Worm (Caenorhabditis elegans) whole organism, young adult: ENCODE measurements around the gene M03F8.1.

ENCODE experiments used
- B0019.2 ChIP-seq: fragments of 200-800 bp; sonication (Bioruptor generic); conservative IDR thresholded peaks from 2 replicates; pipeline ENCODE4 v1.3.6; 2022; ENCODE audit warnings: missing genetic modification reagents, missing genetic modification characterization, missing compliant biosample characterization
- B0261.1 ChIP-seq: sonication (generic microtip); optimal IDR thresholded peaks from 2 replicates; lab custom pipeline; 2016; ENCODE audit warnings: mild to moderate bottlenecking, missing genetic modification characterization, moderate library complexity, missing compliant biosample characterization
- F22D6.2 ChIP-seq: sonication (generic microtip); optimal IDR thresholded peaks from 2 replicates; lab custom pipeline; 2016; ENCODE audit warnings: mild to moderate bottlenecking, missing genetic modification characterization, missing compliant biosample characterization
- F23B12.7 ChIP-seq: sonication (generic microtip); optimal IDR thresholded peaks from 2 replicates; lab custom pipeline; 2017; ENCODE audit warnings: missing genetic modification characterization, mild to moderate bottlenecking, missing compliant biosample characterization, antibody characterized with exemption, moderate library complexity; ENCODE audit not compliant: insufficient read depth
- F49E8.2 ChIP-seq: sonication (generic microtip); optimal IDR thresholded peaks from 3 replicates; lab custom pipeline; 2017; ENCODE audit warnings: missing genetic modification characterization, mild to moderate bottlenecking, missing compliant biosample characterization, antibody characterized with exemption, moderate library complexity; ENCODE audit not compliant: insufficient read depth
- F52B5.7 ChIP-seq: sonication (generic microtip); optimal IDR thresholded peaks from 2 replicates; lab custom pipeline; 2016; ENCODE audit warnings: mild to moderate bottlenecking, missing genetic modification characterization, missing compliant biosample characterization
- F57C9.4 ChIP-seq: sonication (generic microtip); optimal IDR thresholded peaks from 2 replicates; lab custom pipeline; 2017; ENCODE audit warnings: mild to moderate bottlenecking, missing genetic modification characterization, missing compliant biosample characterization
- T26A5.8 ChIP-seq: sonication (generic microtip); optimal IDR thresholded peaks from 2 replicates; lab custom pipeline; 2016; ENCODE audit warnings: missing genetic modification characterization, missing compliant biosample characterization
- Y56A3A.18 ChIP-seq: fragments of 200-800 bp; sonication (Bioruptor generic); IDR thresholded peaks from 2 replicates; pipeline ENCODE4 v1.3.6; 2022; ENCODE audit warnings: missing genetic modification reagents, missing genetic modification characterization, missing compliant biosample characterization
- ZK185.1 ChIP-seq: sonication (generic microtip); optimal IDR thresholded peaks from 2 replicates; lab custom pipeline; 2016; ENCODE audit warnings: mild to moderate bottlenecking, missing genetic modification characterization, missing compliant biosample characterization; ENCODE audit not compliant: poor library complexity, severe bottlenecking
- aptf-3 ChIP-seq: fragments of 200-800 bp; sonication (Bioruptor generic); IDR thresholded peaks from 2 replicates; pipeline ENCODE4 v1.3.6; 2022; ENCODE audit warnings: missing genetic modification characterization, missing compliant biosample characterization
- attf-5 ChIP-seq: fragments of 200-800 bp; sonication (Bioruptor generic); optimal IDR thresholded peaks from 2 replicates; lab custom pipeline; 2018; ENCODE audit warnings: mild to moderate bottlenecking, missing genetic modification characterization, missing compliant biosample characterization
- attf-6 ChIP-seq: fragments of 200-800 bp; sonication (Bioruptor generic); IDR thresholded peaks from 2 replicates; pipeline ENCODE4 v1.3.6; 2022; ENCODE audit warnings: missing genetic modification reagents, missing genetic modification characterization, missing compliant biosample characterization
- cebp-1 ChIP-seq, 2 experiments: fragments of 200-800 bp in 1 of 2; sonication (Bioruptor generic) in 1 of 2; sonication (generic microtip) in 1 of 2; IDR thresholded peaks in 1 of 2; optimal IDR thresholded peaks in 1 of 2; 2 replicates each; pipeline versions ENCODE4 v1.3.6 to Lab custom; 2017 to 2022; ENCODE audit warnings: missing compliant biosample characterization in 2 of 2, missing genetic modification characterization in 2 of 2, mild to moderate bottlenecking in 1 of 2, missing genetic modification reagents in 1 of 2, moderate library complexity in 1 of 2
- ceh-79 ChIP-seq: sonication (generic microtip); optimal IDR thresholded peaks from 2 replicates; lab custom pipeline; 2017; ENCODE audit warnings: mild to moderate bottlenecking, missing genetic modification characterization, missing compliant biosample characterization
- ceh-91 ChIP-seq: fragments of 200-800 bp; sonication (Bioruptor generic); IDR thresholded peaks from 2 replicates; pipeline ENCODE4 v1.3.6; 2022; ENCODE audit warnings: missing genetic modification reagents, missing genetic modification characterization, missing compliant biosample characterization
- chd-7 ChIP-seq: sonication (generic microtip); optimal IDR thresholded peaks from 2 replicates; lab custom pipeline; 2016; ENCODE audit warnings: mild to moderate bottlenecking, missing genetic modification characterization, moderate library complexity, missing compliant biosample characterization
- dpff-1 ChIP-seq: sonication (generic microtip); optimal IDR thresholded peaks from 2 replicates; lab custom pipeline; 2017; ENCODE audit warnings: mild to moderate bottlenecking, missing genetic modification characterization, missing compliant biosample characterization
- efl-1 ChIP-seq: fragments of 150-350 bp; optimal IDR thresholded peaks from 2 replicates; lab custom pipeline; 2014; ENCODE audit warnings: missing biosample characterization, missing genetic modification reagents, missing genetic modification characterization
- egl-18 ChIP-seq: fragments of 200-800 bp; sonication (Bioruptor generic); IDR thresholded peaks from 2 replicates; pipeline ENCODE4 v1.3.6; 2022; ENCODE audit warnings: missing genetic modification reagents, missing genetic modification characterization, missing compliant biosample characterization
- ets-4 ChIP-seq: fragments of 200-800 bp; sonication (Bioruptor generic); optimal IDR thresholded peaks from 2 replicates; lab custom pipeline; 2018; ENCODE audit warnings: mild to moderate bottlenecking, missing genetic modification characterization, missing compliant biosample characterization
- hmg-20 ChIP-seq: fragments of 200-800 bp; sonication (Bioruptor generic); IDR thresholded peaks from 2 replicates; pipeline ENCODE4 v1.3.6; 2022; ENCODE audit warnings: missing genetic modification reagents, missing genetic modification characterization, missing compliant biosample characterization
- lag-1 ChIP-seq: fragments of 200-800 bp; sonication (Bioruptor generic); IDR thresholded peaks from 2 replicates; pipeline ENCODE4 v1.3.6; 2022; ENCODE audit warnings: missing genetic modification reagents, missing genetic modification characterization, missing compliant biosample characterization
- let-607 ChIP-seq, 2 experiments: fragments of 200-800 bp in 1 of 2; sonication (Bioruptor generic) in 1 of 2; sonication (generic microtip) in 1 of 2; optimal IDR thresholded peaks; 2 replicates each; lab custom pipeline; 2016 to 2018; ENCODE audit warnings: mild to moderate bottlenecking in 2 of 2, missing compliant biosample characterization in 2 of 2, missing genetic modification characterization in 2 of 2, moderate library complexity in 2 of 2, missing genotype in 1 of 2
- lsl-1 ChIP-seq: fragments of 200-800 bp; sonication (Bioruptor generic); optimal IDR thresholded peaks from 2 replicates; lab custom pipeline; 2018; ENCODE audit warnings: mild to moderate bottlenecking, missing genetic modification characterization, moderate library complexity, missing compliant biosample characterization
- mcd-1 ChIP-seq: fragments of 200-800 bp; sonication (Bioruptor generic); IDR thresholded peaks from 2 replicates; pipeline ENCODE4 v1.3.6; 2022; ENCODE audit warnings: missing genetic modification reagents, missing genetic modification characterization, missing compliant biosample characterization
- mel-28 ChIP-seq: sonication (generic microtip); optimal IDR thresholded peaks from 2 replicates; lab custom pipeline; 2016; ENCODE audit warnings: borderline replicate concordance, mild to moderate bottlenecking, missing genetic modification characterization, missing compliant biosample characterization
- nhr-120 ChIP-seq: fragments of 200-800 bp; sonication (Bioruptor generic); IDR thresholded peaks from 2 replicates; pipeline ENCODE4 v1.3.6; 2022; ENCODE audit warnings: missing genetic modification characterization, missing compliant biosample characterization
- rcor-1 ChIP-seq: fragments of 200-800 bp; sonication (Bioruptor generic); IDR thresholded peaks from 2 replicates; pipeline ENCODE4 v1.3.6; 2022; ENCODE audit warnings: missing genetic modification reagents, missing genetic modification characterization, missing compliant biosample characterization
- repo-1 ChIP-seq: sonication (generic microtip); optimal IDR thresholded peaks from 2 replicates; lab custom pipeline; 2017; ENCODE audit warnings: mild to moderate bottlenecking, missing genetic modification characterization, missing compliant biosample characterization
- rpc-1 ChIP-seq, 2 experiments: fragments of 150-350 bp in 1 of 2; sonication (generic microtip) in 1 of 2; optimal IDR thresholded peaks; 2 replicates each; lab custom pipeline; 2014 to 2018; ENCODE audit warnings: missing biosample characterization in 1 of 2, missing genetic modification characterization in 1 of 2, missing genetic modification reagents in 1 of 2, missing genotype in 1 of 2
- sea-2 ChIP-seq: fragments of 200-800 bp; sonication (Bioruptor generic); IDR thresholded peaks from 2 replicates; pipeline ENCODE4 v1.3.6; 2022; ENCODE audit warnings: missing genetic modification characterization, missing compliant biosample characterization
- snpc-1.1 ChIP-seq: sonication (generic microtip); optimal IDR thresholded peaks from 2 replicates; lab custom pipeline; 2017; ENCODE audit warnings: missing genetic modification characterization, mild to moderate bottlenecking, missing compliant biosample characterization, antibody characterized with exemption, moderate library complexity, missing genotype, missing genetic modification reagents; ENCODE audit not compliant: insufficient read depth
- snpc-4 ChIP-seq, 5 experiments: fragments of 150-350 bp in 1 of 5; sonication (generic microtip) in 4 of 5; optimal IDR thresholded peaks; 2 replicates each; lab custom pipeline; 2014 to 2018; ENCODE audit warnings: missing genetic modification characterization in 5 of 5, missing biosample characterization in 3 of 5, antibody characterized with exemption in 2 of 5, mild to moderate bottlenecking in 2 of 5, missing compliant biosample characterization in 2 of 5, missing genotype in 2 of 5, moderate library complexity in 2 of 5, missing genetic modification reagents in 1 of 5
- sptf-2 ChIP-seq: fragments of 200-800 bp; sonication (Bioruptor generic); optimal IDR thresholded peaks from 2 replicates; lab custom pipeline; 2018; ENCODE audit warnings: mild to moderate bottlenecking, missing genetic modification characterization, missing compliant biosample characterization
- tbp1 ChIP-seq: fragments of 200-800 bp; sonication (Bioruptor generic); optimal IDR thresholded peaks from 2 replicates; lab custom pipeline; 2018; ENCODE audit warnings: mild to moderate bottlenecking, missing genetic modification characterization, missing compliant biosample characterization
- unc-130 ChIP-seq: sonication (generic microtip); optimal IDR thresholded peaks from 2 replicates; lab custom pipeline; 2016; ENCODE audit warnings: missing genetic modification reagents, missing genetic modification characterization, missing compliant biosample characterization
- unc-62 ChIP-seq: fragments of 150-350 bp; optimal IDR thresholded peaks from 2 replicates; lab custom pipeline; 2014; ENCODE audit warnings: missing biosample characterization, missing genetic modification reagents, missing genetic modification characterization
- zim-3 ChIP-seq: sonication (generic microtip); optimal IDR thresholded peaks from 2 replicates; lab custom pipeline; 2017; ENCODE audit warnings: mild to moderate bottlenecking, missing genetic modification characterization, moderate library complexity, missing compliant biosample characterization
- ztf-6 ChIP-seq: fragments of 200-800 bp; sonication (Bioruptor generic); IDR thresholded peaks from 2 replicates; pipeline ENCODE4 v1.3.6; 2022; ENCODE audit warnings: missing genetic modification reagents, missing genetic modification characterization, missing compliant biosample characterization

Gene M03F8.1

ce11 chrV:5921761-5922160 is 29.5 kb upstream of the M03F8.1 start:
- TF ChIP-seq let-607 (tag; optimal IDR thresholded peaks at IDR 0.05; lab: Kevin White, UChicago) (no peak), F22D6.2 (tag; lab: Kevin White, UChicago) (no peak), hmg-20 (GFP tag; lab: Robert Waterston, UW) (no peak), T26A5.8 (tag; lab: Kevin White, UChicago) (no peak), egl-18 (GFP tag; lab: Robert Waterston, UW) (no peak), B0261.1 (tag; lab: Kevin White, UChicago) (no peak), rpc-1 (optimal IDR thresholded peaks at IDR 0.05; lab: Kevin White, UChicago) (no peak), rpc-1 (tag; optimal IDR thresholded peaks at IDR 0.05; lab: Kevin White, UChicago) (no peak), nhr-120 (no peak), unc-62 (GFP tag; lab: Kevin White, UChicago) (no peak), ztf-6 (GFP tag; lab: Robert Waterston, UW) (no peak), F23B12.7 (tag; lab: Kevin White, UChicago) (no peak), lsl-1 (GFP tag; lab: Kevin White, UChicago) (no peak), F49E8.2 (no peak), tbp1 (GFP tag; lab: Kevin White, UChicago) (no peak), F52B5.7 (tag; lab: Kevin White, UChicago) (no peak), unc-130 (no peak)
- TF ChIP-seq, all 124 proteins: peak for 0

ce11 chrV:5922236-5922635 is 29.0 kb upstream of the M03F8.1 start, which contains the start of gene srsx-18:
Gene srsx-18, plus strand, starts transcription at chrV:5922536.
- no peak for TF ChIP-seq ZK185.1
- TF ChIP-seq mel-28 (tag; lab: Kevin White, UChicago) = no peak
- TF ChIP-seq attf-5 (GFP tag; lab: Kevin White, UChicago) = no peak

ce11 chrV:5927347-5927746 is 23.9 kb upstream of the M03F8.1 start, which contains the start of gene srsx-17:
Gene srsx-17, plus strand, starts transcription at chrV:5927647.
- TF ChIP-seq snpc-4 (GFP tag; optimal IDR thresholded peaks at IDR 0.05; lab: Kevin White, UChicago) (no peak), snpc-4 (tag; optimal IDR thresholded peaks at IDR 0.05; lab: Kevin White, UChicago) (no peak), ceh-91 (no peak), ceh-79 (tag; lab: Kevin White, UChicago) (no peak)

ce11 chrV:5928006-5928405 is 23.2 kb upstream of the M03F8.1 start:
- no peak for TF ChIP-seq lag-1
- TF ChIP-seq sea-2 (GFP tag; lab: Robert Waterston, UW) = no peak
- no peak for TF ChIP-seq sptf-2 (GFP tag; lab: Kevin White, UChicago)
- no peak for TF ChIP-seq dpff-1
- TF ChIP-seq attf-6 = no peak
- TF ChIP-seq Y56A3A.18 (GFP tag; lab: Robert Waterston, UW) = no peak
- no peak for TF ChIP-seq repo-1 (tag; lab: Kevin White, UChicago)
- TF ChIP-seq ets-4 (GFP tag; lab: Kevin White, UChicago) = no peak
- no peak for TF ChIP-seq cebp-1 (GFP tag; IDR thresholded peaks at IDR 0.05; lab: Robert Waterston, UW)
- TF ChIP-seq cebp-1 (tag; optimal IDR thresholded peaks at IDR 0.05; lab: Kevin White, UChicago) = no peak
- no peak for TF ChIP-seq snpc-1.1 (tag; lab: Kevin White, UChicago)
- TF ChIP-seq mcd-1 (GFP tag; lab: Robert Waterston, UW) = no peak
- no peak for TF ChIP-seq aptf-3 (GFP tag; lab: Robert Waterston, UW)
- no peak for TF ChIP-seq let-607 (tag; optimal IDR thresholded peaks at IDR 0.05; lab: Kevin White, UChicago)
- no peak for TF ChIP-seq chd-7
- TF ChIP-seq zim-3 (tag; lab: Kevin White, UChicago) = no peak
- no peak for TF ChIP-seq rpc-1 (optimal IDR thresholded peaks at IDR 0.05; lab: Kevin White, UChicago)
- no peak for TF ChIP-seq rpc-1 (tag; optimal IDR thresholded peaks at IDR 0.05; lab: Kevin White, UChicago)
- TF ChIP-seq F57C9.4 (tag; lab: Kevin White, UChicago) = no peak
- no peak for TF ChIP-seq efl-1 (GFP tag; lab: Kevin White, UChicago)
- TF ChIP-seq rcor-1 (GFP tag; lab: Robert Waterston, UW) = no peak
- TF ChIP-seq B0019.2 = no peak
- TF ChIP-seq, all 124 proteins: peak for 0
